Fruit fly (Drosophila melanogaster) Kc167 (cell line): ENCODE measurements around the gene JhI-21.

Experiments
- Myc ChIP-seq: fragments of >200 bp; optimal IDR thresholded peaks from 2 replicates; lab custom pipeline; 2017; ENCODE audit warnings: missing external identifiers
- Sin3A ChIP-seq: fragments of >200 bp; optimal IDR thresholded peaks from 2 replicates; lab custom pipeline; 2018; ENCODE audit warnings: missing external identifiers
- psq ChIP-seq: fragments of >200 bp; optimal IDR thresholded peaks from 2 replicates; lab custom pipeline; 2017; ENCODE audit warnings: missing external identifiers

DNA sequence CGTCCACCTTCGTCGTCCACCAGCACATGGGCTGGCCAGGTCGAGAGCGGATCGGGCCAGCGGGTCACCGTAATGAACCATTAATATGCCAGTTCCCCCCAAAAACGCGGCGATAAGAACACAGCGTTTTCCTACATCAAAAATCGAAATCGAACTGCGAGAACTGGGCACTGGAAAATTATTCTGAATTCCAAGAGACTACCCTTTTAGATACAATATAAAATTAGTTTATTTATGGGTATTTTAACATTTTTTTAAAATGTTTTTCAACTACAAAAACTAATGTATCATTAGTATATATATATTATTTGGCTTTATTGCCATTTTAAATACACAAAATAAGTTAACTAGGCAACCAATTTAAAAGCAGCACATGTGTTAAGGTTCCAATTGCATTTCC is 22.9 kb upstream of the JhI-21 start:
- no peak for TF ChIP-seq Sin3A (lab: Kevin White, UChicago)
- no peak for TF ChIP-seq psq (lab: Kevin White, UChicago)
- TF ChIP-seq Myc (lab: Kevin White, UChicago), result no peak
